Worm (Caenorhabditis elegans): ENCODE results near the gene F47F2.1.

Gene F47F2.1

DNA sequence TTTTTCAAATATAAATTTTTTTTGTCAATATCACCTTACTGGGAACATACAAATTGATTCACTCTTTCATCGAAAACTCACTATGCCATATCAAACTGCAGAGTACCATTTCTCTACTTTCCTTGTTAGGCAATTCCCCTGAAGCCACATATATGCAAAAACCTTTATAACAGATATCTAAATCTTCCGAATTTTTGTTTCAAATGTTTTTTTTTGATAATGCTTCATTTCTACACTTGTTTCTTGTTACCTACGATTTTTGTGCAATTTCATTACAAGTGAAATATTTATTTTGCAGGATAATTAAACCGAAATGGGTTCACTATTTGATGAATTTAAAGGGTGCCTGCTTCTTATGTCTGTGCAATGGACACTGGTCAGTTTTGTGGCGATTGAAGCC lies 41.8 kb downstream of the F47F2.1 start, which contains the start of gene T22B2.2:
Gene T22B2.2 (plus strand): TSS at position 301 of the 400 bp plus-strand sequence.
- TF ChIP-seq K02D7.2 (tag; optimal IDR thresholded peaks at IDR 0.05), result no peak
- TF ChIP-seq odd-2 (tag; optimal IDR thresholded peaks at IDR 0.05), result no peak
- TF ChIP-seq nhr-232 (tag; optimal IDR thresholded peaks at IDR 0.05), result no peak
- TF ChIP-seq pha-2 (tag; optimal IDR thresholded peaks at IDR 0.05), result no peak
- no peak for TF ChIP-seq fax-1 (tag; optimal IDR thresholded peaks at IDR 0.05)
- no peak for TF ChIP-seq fkh-10 (GFP tag; optimal IDR thresholded peaks at IDR 0.05)
- no peak for TF ChIP-seq F13H6.1 (tag; optimal IDR thresholded peaks at IDR 0.05)
- no peak for TF ChIP-seq madf-2 (tag; optimal IDR thresholded peaks at IDR 0.05)
- no peak for TF ChIP-seq ceh-34 (tag; optimal IDR thresholded peaks at IDR 0.05)
- TF ChIP-seq pha-4 (tag; optimal IDR thresholded peaks at IDR 0.05), result no peak
- no peak for TF ChIP-seq pros-1 (tag; optimal IDR thresholded peaks at IDR 0.05)
- no peak for TF ChIP-seq dve-1 (tag; optimal IDR thresholded peaks at IDR 0.05)
- TF ChIP-seq pag-3 (tag; optimal IDR thresholded peaks at IDR 0.05; ENCODE audit: borderline replicate concordance), result no peak
- TF ChIP-seq che-1 (tag; optimal IDR thresholded peaks at IDR 0.05), result no peak
- no peak for TF ChIP-seq ceh-48 (tag; optimal IDR thresholded peaks at IDR 0.05)
- TF ChIP-seq fkh-6 (tag; optimal IDR thresholded peaks at IDR 0.05), result no peak
- TF ChIP-seq rnt-1 (tag; optimal IDR thresholded peaks at IDR 0.05), result no peak
- TF ChIP-seq unc-55 (GFP tag; optimal IDR thresholded peaks at IDR 0.05), result no peak
- no peak for TF ChIP-seq hlh-13 (GFP tag; optimal IDR thresholded peaks at IDR 0.05)
- TF ChIP-seq ceh-19 (GFP tag; optimal IDR thresholded peaks at IDR 0.05), result no peak

DNA sequence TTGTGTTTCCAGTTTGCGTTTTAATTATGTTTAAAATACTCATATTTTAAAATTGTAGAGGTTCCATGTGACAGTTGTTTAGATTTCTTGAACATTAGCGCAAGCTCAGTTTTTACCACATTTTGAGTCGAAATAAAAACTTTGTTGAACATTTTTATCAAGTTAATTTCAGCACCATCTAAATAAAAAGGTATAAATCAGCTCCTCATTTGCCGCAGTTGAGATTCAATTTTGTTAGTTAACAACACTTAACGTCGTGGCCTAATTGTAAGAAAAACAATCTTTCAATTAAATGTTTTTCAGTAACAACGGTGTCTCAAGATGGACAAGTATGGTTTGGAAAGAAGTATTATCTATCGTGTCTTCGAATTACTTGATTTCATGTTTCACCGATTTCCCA lies 42.4 kb downstream of the F47F2.1 start:
- no peak for TF ChIP-seq elt-2 (tag; optimal IDR thresholded peaks at IDR 0.05)
- no peak for TF ChIP-seq hlh-6 (tag; optimal IDR thresholded peaks at IDR 0.05)
- TF ChIP-seq pat-9 (tag; optimal IDR thresholded peaks at IDR 0.05), result no peak
- no peak for TF ChIP-seq lim-6 (tag; optimal IDR thresholded peaks at IDR 0.05)
- TF ChIP-seq ahr-1 (tag; optimal IDR thresholded peaks at IDR 0.05), result no peak
- TF ChIP-seq eyg-1 (tag; optimal IDR thresholded peaks at IDR 0.05), result no peak

- no peak for TF ChIP-seq elt-2 (tag; optimal IDR thresholded peaks at IDR 0.05)
Measured at ce11 chrX:3925776-3926175, 47.4 kb downstream of the F47F2.1 start, which contains the start of gene T22B2.1. Gene T22B2.1 (plus strand): TSS chrX:3926076.

DNA sequence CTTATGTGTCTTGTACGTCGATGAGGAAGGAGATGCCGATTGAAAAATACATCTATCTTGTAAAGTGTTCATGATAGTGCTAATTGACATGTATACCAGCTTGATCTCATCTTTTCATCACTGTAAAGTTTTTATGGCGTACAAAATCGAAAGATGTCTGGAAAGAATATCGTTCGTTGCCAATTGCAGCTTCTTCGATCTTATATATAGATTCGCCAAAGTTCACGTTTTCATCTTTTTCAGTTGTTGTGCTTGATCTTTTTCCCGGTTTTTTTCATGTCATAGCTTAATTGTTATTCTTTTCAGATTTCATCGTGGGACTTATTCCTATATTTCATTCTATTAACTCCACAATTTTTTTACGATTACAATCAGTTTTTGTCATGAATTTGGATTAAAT lies 53.0 kb downstream of the F47F2.1 start, which contains the start of gene adt-3:
Gene adt-3 (plus strand): TSS at position 301 of the 400 bp plus-strand sequence.
- TF ChIP-seq npax-4 (tag; optimal IDR thresholded peaks at IDR 0.05), result no peak
- TF ChIP-seq sdc-2 (tag; optimal IDR thresholded peaks at IDR 0.05), result no peak
- TF ChIP-seq ceh-6 (GFP tag; optimal IDR thresholded peaks at IDR 0.05), result no peak
- no peak for TF ChIP-seq elt-4 (tag; optimal IDR thresholded peaks at IDR 0.05)
- TF ChIP-seq fkh-10 (GFP tag; optimal IDR thresholded peaks at IDR 0.05), result no peak
- no peak for TF ChIP-seq ceh-9 (tag; optimal IDR thresholded peaks at IDR 0.05)
- no peak for TF ChIP-seq pag-3 (tag; optimal IDR thresholded peaks at IDR 0.05; ENCODE audit: borderline replicate concordance)
- TF ChIP-seq K09A11.1 (tag; optimal IDR thresholded peaks at IDR 0.05; ENCODE audit: insufficient read depth), result no peak
- no peak for TF ChIP-seq ref-2 (tag; optimal IDR thresholded peaks at IDR 0.05)
- TF ChIP-seq pha-2 (tag; optimal IDR thresholded peaks at IDR 0.05), result no peak
- no peak for TF ChIP-seq hlh-15 (tag; optimal IDR thresholded peaks at IDR 0.05)
- TF ChIP-seq eyg-1 (tag; optimal IDR thresholded peaks at IDR 0.05), result no peak
- no peak for TF ChIP-seq hlh-13 (GFP tag; optimal IDR thresholded peaks at IDR 0.05)
- no peak for TF ChIP-seq K02D7.2 (tag; optimal IDR thresholded peaks at IDR 0.05)

ce11 chrX:3932694-3933093 lies 54.4 kb downstream of the F47F2.1 start:
- no peak for TF ChIP-seq ceh-6 (GFP tag; optimal IDR thresholded peaks at IDR 0.05)
- no peak for TF ChIP-seq dve-1 (tag; optimal IDR thresholded peaks at IDR 0.05)
- TF ChIP-seq Y22D7AL.16 (tag; optimal IDR thresholded peaks at IDR 0.05), result no peak
- no peak for TF ChIP-seq ceh-45 (GFP tag; IDR thresholded peaks at IDR 0.05)
- no peak for TF ChIP-seq ref-2 (tag; optimal IDR thresholded peaks at IDR 0.05)
- no peak for TF ChIP-seq lim-6 (tag; optimal IDR thresholded peaks at IDR 0.05)
- TF ChIP-seq hlh-15 (tag; optimal IDR thresholded peaks at IDR 0.05), result no peak
